Fruit fly (Drosophila melanogaster) whole organism, wandering third instar larva: Measurements from ENCODE around the gene feo.

Experiments
- CG32264 ChIP-seq: fragments of 200-800 bp; sonication (Bioruptor generic); optimal IDR thresholded peaks from 2 replicates; lab custom pipeline; 2016; ENCODE audit warnings: missing biosample characterization, missing genetic modification characterization
- CG9705 ChIP-seq: fragments of 200-800 bp; sonication (Bioruptor generic); optimal IDR thresholded peaks from 2 replicates; lab custom pipeline; 2018; ENCODE audit warnings: missing biosample characterization, mild to moderate bottlenecking, missing genetic modification characterization
- CrebA ChIP-seq: fragments of 200-800 bp; sonication (Bioruptor generic); optimal IDR thresholded peaks from 2 replicates; lab custom pipeline; 2016; ENCODE audit warnings: missing biosample characterization, mild to moderate bottlenecking, missing genetic modification characterization, borderline replicate concordance
- Dfd ChIP-seq: fragments of >200 bp; optimal IDR thresholded peaks from 2 replicates; lab custom pipeline; 2017; ENCODE audit warnings: missing biosample characterization, missing genetic modification characterization
- Dif ChIP-seq: fragments of 200-275, 200-300 bp; sonication (Bioruptor generic); optimal IDR thresholded peaks from 2 replicates; lab custom pipeline; 2018; ENCODE audit warnings: missing biosample characterization, missing genetic modification characterization; ENCODE audit not compliant: partially characterized antibody
- Hnf4 ChIP-seq: fragments of 200-800 bp; sonication (Bioruptor generic); optimal IDR thresholded peaks from 2 replicates; lab custom pipeline; 2016; ENCODE audit warnings: missing biosample characterization, mild to moderate bottlenecking, missing genetic modification characterization
- Hr78 ChIP-seq: fragments of >200 bp; optimal IDR thresholded peaks from 2 replicates; lab custom pipeline; 2017; ENCODE audit warnings: missing biosample characterization, missing genetic modification characterization
- Jra ChIP-seq: sonication (Bioruptor generic); optimal IDR thresholded peaks from 2 replicates; lab custom pipeline; 2016; ENCODE audit warnings: missing biosample characterization, missing genetic modification characterization
- Mio ChIP-seq: sonication (Bioruptor generic); optimal IDR thresholded peaks from 2 replicates; lab custom pipeline; 2016; ENCODE audit warnings: missing biosample characterization, missing genetic modification characterization
- Myc ChIP-seq: fragments of >200 bp; optimal IDR thresholded peaks from 2 replicates; lab custom pipeline; 2017
- N ChIP-seq: fragments of >200 bp; optimal IDR thresholded peaks from 2 replicates; lab custom pipeline; 2018; ENCODE audit warnings: missing biosample characterization, missing external identifiers, missing genetic modification characterization
- OdsH ChIP-seq: fragments of 200-800 bp; sonication (Bioruptor generic); optimal IDR thresholded peaks from 2 replicates; lab custom pipeline; 2016; ENCODE audit warnings: missing biosample characterization, mild to moderate bottlenecking, missing genetic modification characterization
- Rel ChIP-seq, 2 experiments: fragments of 200-800 bp; sonication (Bioruptor generic) in 1 of 2; optimal IDR thresholded peaks; 2 replicates in 1 of 2; 3 replicates in 1 of 2; lab custom pipeline; 2016 to 2019; ENCODE audit warnings: mild to moderate bottlenecking in 2 of 2, missing biosample characterization in 2 of 2, missing genetic modification characterization in 2 of 2, moderate library complexity in 1 of 2
- Vsx2 ChIP-seq: fragments of 200-300, 225-300 bp; sonication (Bioruptor generic); optimal IDR thresholded peaks from 2 replicates; lab custom pipeline; 2018; ENCODE audit warnings: missing biosample characterization, missing genetic modification characterization; ENCODE audit not compliant: partially characterized antibody
- brk ChIP-seq: fragments of 200-800 bp; sonication (Bioruptor generic); optimal IDR thresholded peaks from 2 replicates; lab custom pipeline; 2016; ENCODE audit warnings: missing biosample characterization, mild to moderate bottlenecking, missing genetic modification characterization
- dl ChIP-seq, 2 experiments: fragments of 175-275, 200-275 bp in 1 of 2; fragments of 200-275 bp in 1 of 2; sonication (Bioruptor generic); optimal IDR thresholded peaks; lab custom pipeline; 2018; ENCODE audit warnings: mild to moderate bottlenecking in 2 of 2, missing biosample characterization in 2 of 2, missing genetic modification characterization in 2 of 2, moderate library complexity in 2 of 2; ENCODE audit not compliant: partially characterized antibody in 2 of 2, insufficient read depth in 1 of 2
- dmrt93B ChIP-seq: fragments of 200-800 bp; sonication (Bioruptor generic); optimal IDR thresholded peaks from 2 replicates; lab custom pipeline; 2018; ENCODE audit warnings: missing biosample characterization, mild to moderate bottlenecking, missing genetic modification characterization
- ey ChIP-seq: fragments of 200-800 bp; sonication (Bioruptor generic); optimal IDR thresholded peaks from 2 replicates; lab custom pipeline; 2016; ENCODE audit warnings: missing biosample characterization, missing genetic modification characterization
- foxo ChIP-seq, 2 experiments: fragments of 200-800 bp; sonication (Bioruptor generic); optimal IDR thresholded peaks; 2 replicates in 1 of 2; 3 replicates in 1 of 2; lab custom pipeline; 2016 to 2017; ENCODE audit warnings: missing biosample characterization in 2 of 2, missing genetic modification characterization in 2 of 2
- fru ChIP-seq: fragments of 200-800 bp; sonication (Bioruptor generic); optimal IDR thresholded peaks from 3 replicates; lab custom pipeline; 2016; ENCODE audit warnings: missing biosample characterization, mild to moderate bottlenecking, missing genetic modification characterization
- h ChIP-seq: fragments of 200-800 bp; sonication (Bioruptor generic); optimal IDR thresholded peaks from 3 replicates; lab custom pipeline; 2016; ENCODE audit warnings: missing biosample characterization, mild to moderate bottlenecking, missing genetic modification characterization
- jim ChIP-seq: fragments of 175-275, 200-325 bp; sonication (Bioruptor generic); optimal IDR thresholded peaks from 2 replicates; lab custom pipeline; 2016; ENCODE audit warnings: missing biosample characterization, mild to moderate bottlenecking, missing genetic modification characterization
- lola ChIP-seq: fragments of >200 bp; optimal IDR thresholded peaks from 2 replicates; lab custom pipeline; 2017; ENCODE audit warnings: missing biosample characterization, missing genetic modification characterization
- pan ChIP-seq: fragments of >200 bp; optimal IDR thresholded peaks from 2 replicates; lab custom pipeline; 2017
- psq ChIP-seq: fragments of 200-800 bp; sonication (Bioruptor generic); optimal IDR thresholded peaks from 3 replicates; lab custom pipeline; 2017; ENCODE audit warnings: missing biosample characterization, mild to moderate bottlenecking, missing genetic modification characterization, moderate library complexity
- rgr ChIP-seq: fragments of 200-800 bp; sonication (Bioruptor generic); optimal IDR thresholded peaks from 3 replicates; lab custom pipeline; 2016; ENCODE audit warnings: missing biosample characterization, mild to moderate bottlenecking, missing genetic modification characterization
- sv ChIP-seq: fragments of 200-800 bp; sonication (Bioruptor generic); optimal IDR thresholded peaks from 3 replicates; lab custom pipeline; 2016; ENCODE audit warnings: missing biosample characterization, missing genetic modification characterization
- tai ChIP-seq: sonication (Bioruptor generic); optimal IDR thresholded peaks from 2 replicates; lab custom pipeline; 2016; ENCODE audit warnings: missing biosample characterization, missing genetic modification characterization
- usp ChIP-seq: fragments of >200 bp; optimal IDR thresholded peaks from 2 replicates; lab custom pipeline; 2017; ENCODE audit warnings: missing biosample characterization, missing genetic modification characterization

feo gene

DNA sequence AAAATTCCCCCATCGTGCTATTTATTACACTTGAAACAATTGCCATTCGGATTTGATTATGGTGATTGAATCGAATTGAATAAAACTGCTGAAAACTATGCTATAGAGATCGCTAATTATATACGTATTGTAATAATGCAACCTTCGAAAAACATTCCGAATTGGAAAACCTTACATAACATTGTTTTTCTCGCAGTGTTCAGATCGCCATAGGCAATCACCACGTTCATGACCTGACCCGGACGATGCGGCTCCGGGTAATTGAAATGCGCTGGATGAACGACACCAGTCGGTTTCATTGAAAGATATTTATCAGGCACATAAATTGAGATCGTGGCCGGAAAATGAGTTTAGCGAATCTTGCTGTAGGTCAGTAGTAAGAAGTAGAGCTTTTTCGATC lies 28.1 kb upstream of the feo start:
- TF ChIP-seq CG32264 (GFP tag; lab: Kevin White, UChicago), result no peak
- no peak for TF ChIP-seq Rel (GFP tag; optimal IDR thresholded peaks at IDR 0.05; lab: Kevin White, UChicago)
- TF ChIP-seq Rel (tag; optimal IDR thresholded peaks at IDR 0.05; lab: Kevin White, UChicago), result peak; percentile 8
- peak; percentile 13 for TF ChIP-seq h

DNA sequence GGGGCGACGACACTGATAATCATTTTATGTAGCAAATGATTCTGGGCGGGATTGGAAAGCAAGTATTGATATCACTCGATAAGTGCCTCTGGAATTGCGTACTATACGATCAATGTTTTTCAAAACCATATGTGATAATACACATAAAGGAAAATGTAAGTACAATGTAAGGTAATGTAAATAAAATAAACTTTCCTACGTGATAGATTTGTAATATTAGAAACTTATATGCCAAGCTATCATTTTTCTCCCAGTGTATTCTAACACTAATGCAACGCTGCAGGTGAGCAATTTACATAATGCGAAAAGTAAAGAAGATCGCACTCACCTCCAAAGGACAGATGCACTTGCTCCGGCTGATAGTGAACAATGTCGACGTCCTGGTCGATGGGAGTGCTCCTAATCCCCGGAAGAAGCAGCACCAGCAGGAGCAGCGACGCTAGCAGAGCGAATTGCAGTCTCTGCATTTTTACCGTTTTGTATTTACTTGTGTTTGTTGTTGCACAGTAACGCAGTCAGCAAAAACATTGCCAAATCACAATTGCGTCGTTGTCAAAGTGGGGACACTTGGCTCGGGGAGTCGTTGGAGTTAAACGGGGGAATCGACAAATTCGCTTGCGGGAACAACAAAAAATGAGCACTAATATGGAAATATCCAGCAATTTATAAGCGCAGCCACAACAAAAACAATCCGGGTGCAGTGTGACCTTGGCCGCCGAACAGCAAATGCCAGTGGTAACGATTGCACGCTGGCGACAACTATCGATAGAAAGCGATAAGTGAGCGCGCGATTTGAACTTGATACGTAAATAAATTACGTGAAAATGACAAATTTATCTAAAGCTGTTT lies 22.6 kb upstream of the feo start, which contains the start of gene CG1637:
CG1637 (minus strand) TSS at position 807 of the 849 bp plus-strand sequence.
- peak in 1 of 2 experiments; percentile 10 for TF ChIP-seq foxo (GFP tag; optimal IDR thresholded peaks at IDR 0.05; lab: Kevin White, UChicago)
- TF ChIP-seq tai (GFP tag; lab: Kevin White, UChicago), result no peak
- no peak for TF ChIP-seq CG9705
- TF ChIP-seq fru (GFP tag; lab: Kevin White, UChicago), result peak; percentile 61
- TF ChIP-seq sv (GFP tag; lab: Kevin White, UChicago), result no peak
- peak; percentile 2 for TF ChIP-seq OdsH
- TF ChIP-seq psq (GFP tag; lab: Kevin White, UChicago), result no peak
- no peak for TF ChIP-seq dl (GFP tag; optimal IDR thresholded peaks at IDR 0.05; lab: Kevin White, UChicago; ENCODE audit: insufficient read depth in 1 of 2, partially characterized antibody in 2 of 2)
- TF ChIP-seq Rel (GFP tag; optimal IDR thresholded peaks at IDR 0.05; lab: Kevin White, UChicago), result no peak
- peak; percentile 75 for TF ChIP-seq Rel (tag; optimal IDR thresholded peaks at IDR 0.05; lab: Kevin White, UChicago)
- no peak for TF ChIP-seq rgr (GFP tag; lab: Kevin White, UChicago)
- no peak for TF ChIP-seq CG32264 (GFP tag; lab: Kevin White, UChicago)

DNA sequence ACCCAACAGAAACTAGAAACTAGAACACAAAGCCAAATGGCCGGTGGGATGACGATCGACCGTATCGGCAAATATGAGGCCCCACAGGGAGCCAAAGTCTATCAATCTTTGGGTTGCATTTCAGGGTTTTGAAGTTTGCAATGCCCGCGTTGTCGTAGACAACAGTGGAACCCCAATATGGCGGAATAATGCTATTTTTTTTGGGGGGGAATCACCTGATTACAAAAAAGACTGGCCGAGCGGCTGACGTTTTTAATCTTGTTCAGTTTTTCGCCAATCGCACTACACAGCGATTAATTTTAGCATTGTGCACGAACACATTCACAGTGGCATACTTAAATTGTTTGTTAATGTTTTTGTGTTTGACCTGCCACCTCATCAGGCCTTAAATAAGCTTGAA lies 21.8 kb upstream of the feo start:
- no peak for TF ChIP-seq brk (GFP tag; lab: Kevin White, UChicago)
- no peak for TF ChIP-seq jim (GFP tag; lab: Kevin White, UChicago)
- no peak for TF ChIP-seq Mio (GFP tag; lab: Kevin White, UChicago)
- TF ChIP-seq Rel (GFP tag; optimal IDR thresholded peaks at IDR 0.05; lab: Kevin White, UChicago), result no peak
- TF ChIP-seq Rel (tag; optimal IDR thresholded peaks at IDR 0.05; lab: Kevin White, UChicago), result peak; percentile 96
- TF ChIP-seq ey (GFP tag; lab: Kevin White, UChicago), result no peak
- TF ChIP-seq lola (GFP tag; lab: Kevin White, UChicago), result no peak

DNA sequence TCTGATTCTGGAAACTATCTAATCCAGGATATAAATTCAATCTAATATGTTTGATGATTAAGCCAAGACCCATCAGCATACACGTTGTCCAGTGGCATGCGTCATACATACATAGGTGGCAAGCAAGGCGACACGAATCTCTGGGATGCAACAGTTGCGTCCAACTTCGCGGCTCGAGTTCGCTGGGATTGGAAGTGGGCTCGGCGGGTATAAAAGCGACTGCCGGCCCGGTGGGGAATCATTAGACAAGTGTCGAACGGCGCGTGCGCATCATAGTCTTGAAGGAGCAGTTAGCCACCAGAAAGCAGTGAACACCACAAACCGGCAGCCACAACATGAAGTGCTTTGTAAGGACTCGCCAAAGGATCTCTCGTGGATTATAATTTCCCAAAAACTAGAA lies 14.4 kb upstream of the feo start, which contains the start of gene CG2157:
CG2157 (plus strand) TSS at position 240 of the 400 bp plus-strand sequence.
- TF ChIP-seq Myc (lab: Kevin White, UChicago) (no peak), Hr78 (GFP tag; lab: Kevin White, UChicago) (no peak), Hnf4 (GFP tag; lab: Kevin White, UChicago) (no peak), dl (GFP tag; optimal IDR thresholded peaks at IDR 0.05; lab: Kevin White, UChicago; ENCODE audit: insufficient read depth in 1 of 2, partially characterized antibody in 2 of 2) (no peak), Dif (GFP tag; lab: Kevin White, UChicago) (no peak), CrebA (GFP tag; lab: Kevin White, UChicago) (no peak), Vsx2 (GFP tag; lab: Kevin White, UChicago) (no peak), ey (GFP tag; lab: Kevin White, UChicago) (no peak), pan (no peak), usp (GFP tag; lab: Kevin White, UChicago) (no peak), Rel (GFP tag; optimal IDR thresholded peaks at IDR 0.05; lab: Kevin White, UChicago) (no peak), Rel (tag; optimal IDR thresholded peaks at IDR 0.05; lab: Kevin White, UChicago) (no peak), psq (GFP tag; lab: Kevin White, UChicago) (no peak), lola (GFP tag; lab: Kevin White, UChicago) (no peak), Jra (GFP tag; lab: Kevin White, UChicago) (no peak), Dfd (GFP tag; lab: Kevin White, UChicago) (no peak), sv (GFP tag; lab: Kevin White, UChicago) (no peak), N (GFP tag; lab: Kevin White, UChicago) (no peak), dmrt93B (GFP tag; lab: Kevin White, UChicago) (no peak)

DNA sequence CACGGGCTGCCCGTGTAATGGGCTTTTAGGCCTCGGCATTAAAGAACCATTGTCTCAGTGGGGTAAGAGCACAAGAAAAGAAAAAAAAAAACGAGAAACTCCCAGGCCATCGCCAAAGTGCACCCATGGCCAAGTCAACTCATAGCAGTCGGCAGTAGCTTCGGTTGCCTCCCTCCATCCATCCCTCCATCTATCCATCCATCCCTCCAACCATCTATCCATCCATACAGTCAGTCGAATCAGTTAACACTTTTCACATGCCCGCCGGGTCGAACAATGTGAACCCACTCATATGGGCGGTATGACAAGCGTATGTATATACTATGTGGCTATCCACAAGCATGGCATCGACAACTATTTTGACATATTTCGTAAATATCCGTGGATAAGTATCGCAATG lies 13.0 kb upstream of the feo start:
- TF ChIP-seq brk (GFP tag; lab: Kevin White, UChicago), result no peak
